Worm (Caenorhabditis elegans) whole organism, early embryonic: Measurements from ENCODE around the gene prmt-1.

Source experiments
- B0310.2 ChIP-seq: sonication (generic microtip); optimal IDR thresholded peaks from 2 replicates; lab custom pipeline; 2016; ENCODE audit warnings: mild to moderate bottlenecking, missing genetic modification characterization, missing compliant biosample characterization
- F13C5.2 ChIP-seq: sonication (generic microtip); optimal IDR thresholded peaks from 2 replicates; lab custom pipeline; 2017; ENCODE audit warnings: mild to moderate bottlenecking, missing genetic modification characterization, inconsistent platforms, missing compliant biosample characterization
- ama-1 ChIP-seq: fragments of 150-350 bp; optimal IDR thresholded peaks from 2 replicates; lab custom pipeline; 2014
- ceh-36 ChIP-seq: sonication (generic microtip); optimal IDR thresholded peaks from 2 replicates; lab custom pipeline; 2016; ENCODE audit warnings: missing genetic modification characterization, inconsistent platforms, missing compliant biosample characterization
- ets-7 ChIP-seq: sonication (generic microtip); optimal IDR thresholded peaks from 2 replicates; lab custom pipeline; 2016; ENCODE audit warnings: missing genotype, missing genetic modification characterization, missing compliant biosample characterization
- hmbx-1 ChIP-seq: sonication (generic microtip); optimal IDR thresholded peaks from 2 replicates; lab custom pipeline; 2016; ENCODE audit warnings: mild to moderate bottlenecking, missing genetic modification characterization, missing compliant biosample characterization
- hnd-1 ChIP-seq: sonication (generic microtip); optimal IDR thresholded peaks from 2 replicates; lab custom pipeline; 2016; ENCODE audit warnings: missing genetic modification characterization, missing compliant biosample characterization
- scrt-1 ChIP-seq: fragments of 200-800 bp; sonication (Bioruptor generic); IDR thresholded peaks from 2 replicates; pipeline ENCODE4 v1.3.6; 2022; ENCODE audit warnings: missing genetic modification characterization, missing compliant biosample characterization
- tbx-11 ChIP-seq: fragments of 200-800 bp; sonication (Bioruptor generic); IDR thresholded peaks from 2 replicates; pipeline ENCODE4 v1.3.6; 2022; ENCODE audit warnings: missing genetic modification characterization, missing compliant biosample characterization
- tra-4 ChIP-seq: sonication (generic microtip); optimal IDR thresholded peaks from 2 replicates; lab custom pipeline; 2017; ENCODE audit warnings: missing genetic modification characterization, missing compliant biosample characterization

- TF ChIP-seq ets-7 (tag; lab: Kevin White, UChicago) (no peak), ama-1 (no peak), hnd-1 (tag; lab: Kevin White, UChicago) (no peak), hmbx-1 (tag; lab: Kevin White, UChicago) (no peak), scrt-1 (GFP tag; lab: Robert Waterston, UW) (no peak), F13C5.2 (tag; lab: Kevin White, UChicago) (no peak), B0310.2 (tag; lab: Kevin White, UChicago) (no peak), tbx-11 (GFP tag; lab: Robert Waterston, UW) (no peak), tra-4 (tag; lab: Kevin White, UChicago) (no peak), ceh-36 (tag; lab: Kevin White, UChicago) (no peak)
These were observed 47.9 kb upstream of the prmt-1 start, which contains the start of gene Y113G7C.1 for ce11 chrV:20317442-20317841.
